Fruit fly (Drosophila melanogaster) whole organism, embryonic: Measurements from ENCODE around the gene Irbp18.
A peak's percentile ranks its signal among the peaks of the same experiment; 100 is the strongest.

Experiments used
- Atf3 ChIP-seq: fragments of 200-800 bp; sonication (Bioruptor generic); optimal IDR thresholded peaks from 3 replicates; lab custom pipeline; 2016; ENCODE audit warnings: missing biosample characterization, missing genetic modification characterization
- Bgb ChIP-seq: fragments of 200-800 bp; sonication (Bioruptor generic); IDR thresholded peaks from 2 replicates; pipeline ENCODE4 v1.3.6; 2022; ENCODE audit warnings: missing biosample characterization, missing genetic modification characterization; ENCODE audit not compliant: partially characterized antibody
- CG11504 ChIP-seq: fragments of 200-800 bp; sonication (Bioruptor generic); optimal IDR thresholded peaks from 3 replicates; lab custom pipeline; 2019; ENCODE audit warnings: missing biosample characterization, mild to moderate bottlenecking, missing genetic modification characterization, moderate library complexity
- CG12659 ChIP-seq: fragments of 200-800 bp; sonication (Bioruptor generic); optimal IDR thresholded peaks from 3 replicates; lab custom pipeline; 2017; ENCODE audit warnings: mild to moderate bottlenecking, missing biosample characterization, missing genetic modification reagents, missing genetic modification characterization
- CG13287 ChIP-seq: fragments of 200-800 bp; sonication (Bioruptor generic); IDR thresholded peaks from 2 replicates; pipeline ENCODE4 v1.3.6; 2022; ENCODE audit warnings: missing biosample characterization, missing genetic modification characterization; ENCODE audit not compliant: partially characterized antibody
- CG13775 ChIP-seq: fragments of 200-800 bp; sonication (Bioruptor generic); optimal IDR thresholded peaks from 3 replicates; lab custom pipeline; 2017; ENCODE audit warnings: missing biosample characterization, mild to moderate bottlenecking, missing genetic modification characterization
- CG14050 ChIP-seq: fragments of 200-800 bp; sonication (Bioruptor generic); IDR thresholded peaks from 3 replicates; pipeline ENCODE4 v1.3.6; 2022; ENCODE audit warnings: missing biosample characterization, missing genetic modification characterization
- CG14710 ChIP-seq: fragments of 200-800 bp; sonication (Bioruptor generic); optimal IDR thresholded peaks from 3 replicates; lab custom pipeline; 2019; ENCODE audit warnings: missing biosample characterization, mild to moderate bottlenecking, missing genetic modification characterization, moderate library complexity
- CG1529 ChIP-seq: fragments of 200-800 bp; sonication (Bioruptor generic); optimal IDR thresholded peaks from 3 replicates; lab custom pipeline; 2018; ENCODE audit warnings: missing biosample characterization, missing genetic modification characterization
- CG16815 ChIP-seq: fragments of 200-800 bp; sonication (Bioruptor generic); optimal IDR thresholded peaks from 3 replicates; lab custom pipeline; 2017; ENCODE audit warnings: missing biosample characterization, mild to moderate bottlenecking, missing genetic modification characterization
- CG2116 ChIP-seq: fragments of 200-800 bp; sonication (Bioruptor generic); optimal IDR thresholded peaks from 3 replicates; lab custom pipeline; 2018; ENCODE audit warnings: missing biosample characterization, mild to moderate bottlenecking, missing genetic modification characterization
- CG30403 ChIP-seq: fragments of 200-800 bp; sonication (Bioruptor generic); optimal IDR thresholded peaks from 3 replicates; lab custom pipeline; 2016; ENCODE audit warnings: missing biosample characterization, missing genetic modification characterization
- CG32767 ChIP-seq: fragments of 200-800 bp; sonication (Bioruptor generic); IDR thresholded peaks from 2 replicates; pipeline ENCODE4 v1.3.6; 2022; ENCODE audit warnings: missing biosample characterization, missing genetic modification characterization
- CG32772 ChIP-seq: fragments of 200-800 bp; sonication (Bioruptor generic); IDR thresholded peaks from 2 replicates; pipeline ENCODE4 v1.3.6; 2022; ENCODE audit warnings: missing biosample characterization, missing genetic modification characterization
- CG34224 ChIP-seq: fragments of 200-800 bp; sonication (Bioruptor generic); IDR thresholded peaks from 3 replicates; pipeline ENCODE4 v1.3.6; 2022; ENCODE audit warnings: missing biosample characterization, missing genetic modification characterization; ENCODE audit not compliant: partially characterized antibody
- CG3847 ChIP-seq: fragments of 200-800 bp; sonication (Bioruptor generic); IDR thresholded peaks from 2 replicates; pipeline ENCODE4 v1.3.6; 2022; ENCODE audit warnings: missing biosample characterization, missing genetic modification characterization
- CG4360 ChIP-seq: fragments of 200-800 bp; sonication (Bioruptor generic); IDR thresholded peaks from 2 replicates; pipeline ENCODE4 v1.3.6; 2022; ENCODE audit warnings: missing biosample characterization, missing genetic modification characterization
- CG5245 ChIP-seq: fragments of 200-800 bp; sonication (Bioruptor generic); optimal IDR thresholded peaks from 3 replicates; lab custom pipeline; 2016; ENCODE audit warnings: missing biosample characterization, missing genetic modification characterization
- CG6791 ChIP-seq: fragments of 200-800 bp; sonication (Bioruptor generic); IDR thresholded peaks from 3 replicates; pipeline ENCODE4 v1.3.6; 2022; ENCODE audit warnings: missing biosample characterization, missing genetic modification characterization; ENCODE audit not compliant: partially characterized antibody
- CG6813 ChIP-seq: fragments of 200-800 bp; sonication (Bioruptor generic); optimal IDR thresholded peaks from 2 replicates; lab custom pipeline; 2017; ENCODE audit warnings: missing biosample characterization, missing genetic modification characterization, mild to moderate bottlenecking, moderate library complexity, missing genetic modification reagents
- CG7839 ChIP-seq: fragments of 200-800 bp; sonication (Bioruptor generic); optimal IDR thresholded peaks from 3 replicates; lab custom pipeline; 2018; ENCODE audit warnings: missing biosample characterization, mild to moderate bottlenecking, missing genetic modification characterization, moderate library complexity
- CG8290 ChIP-seq, 3 experiments: fragments of 200-800 bp; sonication (Bioruptor generic); optimal IDR thresholded peaks; 2 replicates each; lab custom pipeline; 2016 to 2019; ENCODE audit warnings: missing biosample characterization in 3 of 3, missing genetic modification characterization in 3 of 3, mild to moderate bottlenecking in 2 of 3, moderate library complexity in 1 of 3
- CrebB ChIP-seq: fragments of 200-800 bp; sonication (Bioruptor generic); optimal IDR thresholded peaks from 3 replicates; lab custom pipeline; 2018; ENCODE audit warnings: missing biosample characterization, mild to moderate bottlenecking, missing genetic modification characterization
- Dbx ChIP-seq: fragments of 200-800 bp; sonication (Bioruptor generic); IDR thresholded peaks from 3 replicates; pipeline ENCODE4 v1.3.6; 2022; ENCODE audit warnings: missing biosample characterization, missing genetic modification characterization
- Dll ChIP-seq: fragments of 200-800 bp; sonication (Bioruptor generic); IDR thresholded peaks from 4 replicates; pipeline ENCODE4 v1.3.6; 2022; ENCODE audit warnings: missing biosample characterization, missing genetic modification characterization; ENCODE audit not compliant: partially characterized antibody
- E2f1 ChIP-seq: fragments of 200-800 bp; sonication (Bioruptor generic); IDR thresholded peaks from 2 replicates; pipeline ENCODE4 v1.3.6; 2022; ENCODE audit warnings: missing biosample characterization, missing genetic modification characterization
- Eip74EF ChIP-seq, 2 experiments: fragments of 200-800 bp in 1 of 2; fragments of >200 bp in 1 of 2; sonication (Bioruptor generic) in 1 of 2; optimal IDR thresholded peaks; 2 replicates each; lab custom pipeline; 2017 to 2019; ENCODE audit warnings: missing biosample characterization in 2 of 2, missing genetic modification characterization in 2 of 2, mild to moderate bottlenecking in 1 of 2, moderate library complexity in 1 of 2
- Ets97D ChIP-seq: fragments of 200-800 bp; sonication (Bioruptor generic); optimal IDR thresholded peaks from 3 replicates; lab custom pipeline; 2016; ENCODE audit warnings: missing biosample characterization, missing genetic modification characterization
- HLH54F ChIP-seq: fragments of 200-800 bp; sonication (Bioruptor generic); optimal IDR thresholded peaks from 3 replicates; lab custom pipeline; 2016; ENCODE audit warnings: missing biosample characterization, missing genetic modification characterization
- Lhr ChIP-seq: fragments of 200-800 bp; sonication (Bioruptor generic); optimal IDR thresholded peaks from 3 replicates; lab custom pipeline; 2017; ENCODE audit warnings: mild to moderate bottlenecking, missing biosample characterization, missing genetic modification reagents, missing genetic modification characterization
- Opbp ChIP-seq: fragments of 200-800 bp; sonication (Bioruptor generic); IDR thresholded peaks from 3 replicates; pipeline ENCODE4 v1.3.6; 2022; ENCODE audit warnings: missing biosample characterization, missing genetic modification characterization; ENCODE audit not compliant: partially characterized antibody
- Scr ChIP-seq: fragments of 200-800 bp; sonication (Bioruptor generic); IDR thresholded peaks from 2 replicates; pipeline ENCODE4 v1.3.6; 2022; ENCODE audit warnings: missing biosample characterization, missing genetic modification characterization; ENCODE audit not compliant: partially characterized antibody
- Xbp1 ChIP-seq: fragments of 200-800 bp; sonication (Bioruptor generic); optimal IDR thresholded peaks from 3 replicates; lab custom pipeline; 2016; ENCODE audit warnings: missing biosample characterization, mild to moderate bottlenecking, missing genetic modification characterization
- bcd ChIP-seq: fragments of 200-800 bp; sonication (Bioruptor generic); optimal IDR thresholded peaks from 2 replicates; lab custom pipeline; 2017; ENCODE audit warnings: missing biosample characterization, mild to moderate bottlenecking, missing genetic modification characterization
- chinmo ChIP-seq: fragments of 200-800 bp; sonication (Bioruptor generic); IDR thresholded peaks from 4 replicates; pipeline ENCODE4 v1.3.6; 2022; ENCODE audit warnings: missing biosample characterization, missing genetic modification characterization; ENCODE audit not compliant: partially characterized antibody
- disco-r ChIP-seq: fragments of 200-800 bp; sonication (Bioruptor generic); optimal IDR thresholded peaks from 2 replicates; lab custom pipeline; 2016; ENCODE audit warnings: missing biosample characterization, missing genetic modification characterization
- dm ChIP-seq: fragments of 200-800 bp; sonication (Bioruptor generic); optimal IDR thresholded peaks from 3 replicates; lab custom pipeline; 2016; ENCODE audit warnings: missing biosample characterization, missing genetic modification characterization
- dysf ChIP-seq: fragments of 200-800 bp; sonication (Bioruptor generic); IDR thresholded peaks from 3 replicates; pipeline ENCODE4 v1.3.6; 2022; ENCODE audit warnings: missing biosample characterization, missing genetic modification characterization
- fd64A ChIP-seq: fragments of 200-800 bp; sonication (Bioruptor generic); optimal IDR thresholded peaks from 3 replicates; lab custom pipeline; 2018; ENCODE audit warnings: missing biosample characterization, mild to moderate bottlenecking, missing genetic modification characterization
- ken ChIP-seq: fragments of 200-800 bp; sonication (Bioruptor generic); IDR thresholded peaks from 3 replicates; pipeline ENCODE4 v1.3.6; 2022; ENCODE audit warnings: missing biosample characterization, missing genetic modification characterization
- maf-S ChIP-seq: fragments of 200-800 bp; sonication (Bioruptor generic); optimal IDR thresholded peaks from 2 replicates; lab custom pipeline; 2016; ENCODE audit warnings: missing biosample characterization, missing genetic modification characterization
- nerfin-1 ChIP-seq: fragments of 200-800 bp; sonication (Bioruptor generic); optimal IDR thresholded peaks from 3 replicates; lab custom pipeline; 2019; ENCODE audit warnings: missing biosample characterization, mild to moderate bottlenecking, missing genetic modification characterization, moderate library complexity
- pita ChIP-seq: fragments of 200-800 bp; sonication (Bioruptor generic); optimal IDR thresholded peaks from 2 replicates; lab custom pipeline; 2017; ENCODE audit warnings: missing biosample characterization, mild to moderate bottlenecking, missing genetic modification characterization
- row ChIP-seq: fragments of 200-800 bp; sonication (Bioruptor generic); IDR thresholded peaks from 3 replicates; pipeline ENCODE4 v1.3.6; 2022; ENCODE audit warnings: missing biosample characterization, missing genetic modification characterization
- run ChIP-seq: fragments of 200-800 bp; sonication (Bioruptor generic); optimal IDR thresholded peaks from 3 replicates; lab custom pipeline; 2018; ENCODE audit warnings: missing biosample characterization, mild to moderate bottlenecking, missing genetic modification characterization
- sens ChIP-seq: fragments of 200-800 bp; sonication (Bioruptor generic); peaks from one replicate; lab custom pipeline; 2016; ENCODE audit warnings: missing biosample characterization, missing genetic modification characterization
- sug ChIP-seq: fragments of 200-800 bp; optimal IDR thresholded peaks from 2 replicates; lab custom pipeline; 2019; ENCODE audit warnings: missing biosample characterization, mild to moderate bottlenecking, missing genetic modification characterization, moderate library complexity
- unc-4 ChIP-seq: fragments of 200-800 bp; sonication (Bioruptor generic); IDR thresholded peaks from 2 replicates; pipeline ENCODE4 v1.3.6; 2022; ENCODE audit warnings: missing biosample characterization, missing genetic modification characterization; ENCODE audit not compliant: partially characterized antibody
- vfl ChIP-seq: fragments of 200-800 bp; sonication (Bioruptor generic); optimal IDR thresholded peaks from 2 replicates; lab custom pipeline; 2016; ENCODE audit warnings: missing biosample characterization, missing genetic modification characterization

Gene Irbp18

DNA sequence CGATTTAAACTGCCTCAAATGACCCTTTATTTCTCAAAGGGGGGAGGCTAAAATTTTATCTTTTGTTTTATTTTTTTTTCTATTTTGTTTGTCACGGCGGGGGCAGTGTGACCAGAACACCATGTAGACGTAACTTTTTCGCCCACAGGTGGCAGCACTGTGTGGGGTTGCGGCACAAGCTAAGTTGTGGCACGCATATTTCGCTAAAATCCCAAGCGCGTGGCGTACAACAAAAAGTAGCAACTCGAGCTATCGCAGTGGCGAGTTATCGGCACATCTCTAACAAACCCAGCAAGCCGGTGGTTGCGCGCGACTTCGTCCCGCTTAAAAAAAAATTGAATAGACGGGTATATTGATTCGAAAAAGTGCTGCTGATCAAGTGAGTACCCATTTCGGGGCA lies 25.1 kb upstream of the Irbp18 start, which contains the start of the genes Ufd1 and NaPi-III (continued):
- no peak for TF ChIP-seq CG16815 (GFP tag; lab: Kevin White, UChicago)
- TF ChIP-seq nerfin-1 (tag; lab: Kevin White, UChicago), result peak; percentile 41
- TF ChIP-seq maf-S (GFP tag; lab: Kevin White, UChicago), result peak; percentile 35
- peak; percentile 67 for TF ChIP-seq CG14710 (tag; lab: Kevin White, UChicago)
- peak; percentile 92 for TF ChIP-seq unc-4 (GFP tag; lab: Robert Waterston, UW)
- peak; percentile 91 for TF ChIP-seq Bgb (GFP tag; lab: Robert Waterston, UW)
- peak; percentile 85 for TF ChIP-seq Dll (GFP tag; lab: Robert Waterston, UW)
- peak; percentile 5 for TF ChIP-seq Atf3 (GFP tag; lab: Kevin White, UChicago)
- TF ChIP-seq CG3847 (GFP tag; lab: Robert Waterston, UW), result peak; percentile 81
- TF ChIP-seq sug (tag; lab: Kevin White, UChicago), result peak; percentile 63
- peak; percentile 92 for TF ChIP-seq Ets97D (GFP tag; lab: Kevin White, UChicago)
- peak; percentile 17 for TF ChIP-seq bcd (GFP tag; lab: Kevin White, UChicago)
- no peak for TF ChIP-seq disco-r (GFP tag; lab: Kevin White, UChicago)
- TF ChIP-seq E2f1 (GFP tag; lab: Robert Waterston, UW), result peak; percentile 51; the same call in 1 of the 2 replicates
- TF ChIP-seq Scr, result peak; percentile 81
- TF ChIP-seq CG8290 (GFP tag; optimal IDR thresholded peaks at IDR 0.05; lab: Kevin White, UChicago), result peak; percentile 26
- peak in 1 of 2 experiments; percentile 90 for TF ChIP-seq CG8290 (tag; optimal IDR thresholded peaks at IDR 0.05; lab: Kevin White, UChicago)
- peak; percentile 17 for TF ChIP-seq CG5245 (GFP tag; lab: Kevin White, UChicago)
- peak; percentile 38 for TF ChIP-seq vfl
- TF ChIP-seq CG13775 (GFP tag; lab: Kevin White, UChicago), result peak; percentile 46
- peak; percentile 82 for TF ChIP-seq CG4360
- peak; percentile 94 for TF ChIP-seq CG13287 (GFP tag; lab: Robert Waterston, UW)
- TF ChIP-seq sens (GFP tag; lab: Kevin White, UChicago), result peak; percentile 85
- TF ChIP-seq fd64A, result no peak
- TF ChIP-seq dysf (GFP tag; lab: Robert Waterston, UW), result peak; percentile 38; the same call in 1 of the 3 replicates
- peak; percentile 90 for TF ChIP-seq CG6791 (GFP tag; lab: Robert Waterston, UW)
- no peak for TF ChIP-seq CG6813
- TF ChIP-seq Dbx, result peak; percentile 69; the same call in 2 of the 3 replicates
- peak; percentile 57; the same call in 1 of the 2 replicates for TF ChIP-seq CG32767
- TF ChIP-seq ken (GFP tag; lab: Robert Waterston, UW), result 0 out of 3 replicates have a peak, but pooled peaks have one; percentile 4
- peak; percentile 43 for TF ChIP-seq HLH54F
- TF ChIP-seq Eip74EF (GFP tag; optimal IDR thresholded peaks at IDR 0.05; lab: Kevin White, UChicago), result no peak
- TF ChIP-seq CG7839 (tag; lab: Kevin White, UChicago), result peak; percentile 10
- TF ChIP-seq CG30403, result no peak
- peak; percentile 61 for TF ChIP-seq CG11504
- TF ChIP-seq Lhr (GFP tag; lab: Kevin White, UChicago), result peak; percentile 98
- no peak for TF ChIP-seq CG1529 (GFP tag; lab: Kevin White, UChicago)
- peak; percentile 73; the same call in 1 of the 4 replicates for TF ChIP-seq chinmo
- peak; percentile 45; the same call in 2 of the 3 replicates for TF ChIP-seq row (GFP tag; lab: Robert Waterston, UW)
- peak; percentile 40 for TF ChIP-seq Xbp1 (GFP tag; lab: Kevin White, UChicago)
- peak; percentile 72 for TF ChIP-seq CG34224 (GFP tag; lab: Robert Waterston, UW)
- TF ChIP-seq CG14050 (GFP tag; lab: Robert Waterston, UW), result no peak
- peak; percentile 91 for TF ChIP-seq CG2116
- peak; percentile 14 for TF ChIP-seq CrebB (tag; lab: Kevin White, UChicago)
- peak; percentile 73 for TF ChIP-seq dm (GFP tag; lab: Kevin White, UChicago)
- TF ChIP-seq CG12659 (GFP tag; lab: Kevin White, UChicago), result peak; percentile 89
- peak; percentile 93 for TF ChIP-seq Opbp (GFP tag; lab: Robert Waterston, UW)
- no peak for TF ChIP-seq run
- peak; percentile 94 for TF ChIP-seq pita (GFP tag; lab: Kevin White, UChicago)
- peak; percentile 85 for TF ChIP-seq CG32772 (GFP tag; lab: Robert Waterston, UW)
